Fruit fly (Drosophila melanogaster) whole organism, embryonic: Measurements from ENCODE around the gene CG3342.

Experiments
- Blimp-1 ChIP-seq: fragments of 200-800 bp; sonication (Bioruptor generic); optimal IDR thresholded peaks from 3 replicates; lab custom pipeline; 2018; ENCODE audit warnings: missing biosample characterization, missing genetic modification characterization, mild to moderate bottlenecking, moderate library complexity, missing genetic modification reagents
- Bteb2 ChIP-seq: fragments of 200-800 bp; sonication (Bioruptor generic); optimal IDR thresholded peaks from 2 replicates; lab custom pipeline; 2016; ENCODE audit warnings: missing biosample characterization, missing genetic modification characterization
- CG10321 ChIP-seq: fragments of 200-800 bp; sonication (Bioruptor generic); IDR thresholded peaks from 2 replicates; pipeline ENCODE4 v1.3.6; 2022; ENCODE audit warnings: missing biosample characterization, missing genetic modification characterization
- CG10431 ChIP-seq: fragments of 200-800 bp; sonication (Bioruptor generic); optimal IDR thresholded peaks from 3 replicates; lab custom pipeline; 2018; ENCODE audit warnings: missing biosample characterization, mild to moderate bottlenecking, missing genetic modification characterization
- CG11723 ChIP-seq: fragments of 200-800 bp; sonication (Bioruptor generic); optimal IDR thresholded peaks from 2 replicates; lab custom pipeline; 2017; ENCODE audit warnings: missing biosample characterization, mild to moderate bottlenecking, missing genetic modification characterization
- CG13775 ChIP-seq: fragments of 200-800 bp; sonication (Bioruptor generic); optimal IDR thresholded peaks from 3 replicates; lab custom pipeline; 2017; ENCODE audit warnings: missing biosample characterization, mild to moderate bottlenecking, missing genetic modification characterization
- CG13894 ChIP-seq: fragments of 200-800 bp; sonication (Bioruptor generic); optimal IDR thresholded peaks from 3 replicates; lab custom pipeline; 2018; ENCODE audit warnings: missing biosample characterization, mild to moderate bottlenecking, missing genetic modification characterization, moderate library complexity
- CG14441 ChIP-seq: fragments of 200-800 bp; sonication (Bioruptor generic); IDR thresholded peaks from 2 replicates; pipeline ENCODE4 v1.3.6; 2022; ENCODE audit warnings: missing biosample characterization, missing genetic modification characterization
- CG1529 ChIP-seq: fragments of 200-800 bp; sonication (Bioruptor generic); optimal IDR thresholded peaks from 3 replicates; lab custom pipeline; 2018; ENCODE audit warnings: missing biosample characterization, missing genetic modification characterization
- CG16779 ChIP-seq: fragments of 200-800 bp; sonication (Bioruptor generic); IDR thresholded peaks from 2 replicates; pipeline ENCODE4 v1.3.6; 2022; ENCODE audit warnings: missing biosample characterization, missing genetic modification characterization
- CG17328 ChIP-seq: fragments of 200-800 bp; sonication (Bioruptor generic); IDR thresholded peaks from 2 replicates; pipeline ENCODE4 v1.3.6; 2022; ENCODE audit warnings: missing biosample characterization, missing genetic modification characterization
- CG17359 ChIP-seq: fragments of 200-800 bp; sonication (Bioruptor generic); optimal IDR thresholded peaks from 3 replicates; lab custom pipeline; 2018; ENCODE audit warnings: missing biosample characterization, mild to moderate bottlenecking, missing genetic modification characterization, moderate library complexity
- CG17361 ChIP-seq: fragments of 200-800 bp; sonication (Bioruptor generic); IDR thresholded peaks from 3 replicates; pipeline ENCODE4 v1.3.6; 2022; ENCODE audit warnings: missing biosample characterization, missing genetic modification characterization
- CG2120 ChIP-seq: fragments of 200-800 bp; sonication (Bioruptor generic); optimal IDR thresholded peaks from 3 replicates; lab custom pipeline; 2016; ENCODE audit warnings: missing biosample characterization, missing genetic modification characterization
- CG33213 ChIP-seq: fragments of 200-800 bp; sonication (Bioruptor generic); optimal IDR thresholded peaks from 3 replicates; lab custom pipeline; 2016; ENCODE audit warnings: missing biosample characterization, missing genetic modification characterization
- CG4328 ChIP-seq: fragments of 200-800 bp; sonication (Bioruptor generic); optimal IDR thresholded peaks from 3 replicates; lab custom pipeline; 2017; ENCODE audit warnings: missing biosample characterization, missing genetic modification reagents, missing genetic modification characterization
- CG4854 ChIP-seq: fragments of 200-800 bp; sonication (Bioruptor generic); optimal IDR thresholded peaks from 2 replicates; lab custom pipeline; 2016; ENCODE audit warnings: missing biosample characterization, missing genetic modification characterization, inconsistent platforms
- CG7987 ChIP-seq: fragments of 200-800 bp; sonication (Bioruptor generic); optimal IDR thresholded peaks from 2 replicates; lab custom pipeline; 2018; ENCODE audit warnings: missing biosample characterization, mild to moderate bottlenecking, missing genetic modification characterization, moderate library complexity
- CG8281 ChIP-seq: fragments of 200-800 bp; sonication (Bioruptor generic); optimal IDR thresholded peaks from 2 replicates; lab custom pipeline; 2018; ENCODE audit warnings: missing biosample characterization, mild to moderate bottlenecking, missing genetic modification characterization, moderate library complexity
- CG8765 ChIP-seq: fragments of 200-800 bp; sonication (Bioruptor generic); IDR thresholded peaks from 2 replicates; pipeline ENCODE4 v1.3.6; 2022; ENCODE audit warnings: missing biosample characterization, missing genetic modification characterization
- Chrac-16 ChIP-seq: fragments of 200-800 bp; sonication (Bioruptor generic); optimal IDR thresholded peaks from 3 replicates; lab custom pipeline; 2016; ENCODE audit warnings: missing biosample characterization, missing genetic modification characterization
- Dip2 ChIP-seq: fragments of 200-800 bp; sonication (Bioruptor generic); IDR thresholded peaks from 2 replicates; pipeline ENCODE4 v1.3.6; 2022; ENCODE audit warnings: missing biosample characterization, missing genetic modification characterization
- E2f2 ChIP-seq: fragments of 200-800 bp; sonication (Bioruptor generic); IDR thresholded peaks from 2 replicates; pipeline ENCODE4 v1.3.6; 2022; ENCODE audit warnings: missing biosample characterization, missing genetic modification characterization
- Fer1 ChIP-seq: fragments of 200-800 bp; sonication (Bioruptor generic); optimal IDR thresholded peaks from 2 replicates; lab custom pipeline; 2017; ENCODE audit warnings: missing biosample characterization, mild to moderate bottlenecking, missing genetic modification characterization
- Gug ChIP-seq: fragments of 200-800 bp; sonication (Bioruptor generic); IDR thresholded peaks from 4 replicates; pipeline ENCODE4 v1.3.6; 2022; ENCODE audit warnings: missing biosample characterization, missing genetic modification characterization
- H15 ChIP-seq: fragments of 200-800 bp; sonication (Bioruptor generic); IDR thresholded peaks from 3 replicates; pipeline ENCODE4 v1.3.6; 2022; ENCODE audit warnings: missing biosample characterization, missing genetic modification characterization
- Hr51 ChIP-seq, 2 experiments: fragments of 200-800 bp; sonication (Bioruptor generic); optimal IDR thresholded peaks; 2 replicates in 1 of 2; 3 replicates in 1 of 2; lab custom pipeline; 2016 to 2018; ENCODE audit warnings: missing biosample characterization in 2 of 2, missing genetic modification characterization in 2 of 2, mild to moderate bottlenecking in 1 of 2, moderate library complexity in 1 of 2
- Nf-YA ChIP-seq: fragments of 200-800 bp; sonication (Bioruptor generic); IDR thresholded peaks from 2 replicates; pipeline ENCODE4 v1.3.6; 2022; ENCODE audit warnings: missing biosample characterization, missing genetic modification characterization
- Nf-YB ChIP-seq: fragments of 200-800 bp; sonication (Bioruptor generic); optimal IDR thresholded peaks from 3 replicates; lab custom pipeline; 2019; ENCODE audit warnings: missing biosample characterization, mild to moderate bottlenecking, missing genetic modification characterization, moderate library complexity
- Optix ChIP-seq: fragments of 200-800 bp; sonication (Bioruptor generic); IDR thresholded peaks from 3 replicates; pipeline ENCODE4 v1.3.6; 2022; ENCODE audit warnings: missing biosample characterization, missing genetic modification characterization
- PHDP ChIP-seq: fragments of 200-800 bp; sonication (Bioruptor generic); optimal IDR thresholded peaks from 3 replicates; lab custom pipeline; 2018; ENCODE audit warnings: missing biosample characterization, mild to moderate bottlenecking, missing genetic modification characterization, moderate library complexity
- Sin3A ChIP-seq: fragments of >200 bp; optimal IDR thresholded peaks from 2 replicates; lab custom pipeline; 2018
- Sry-δ ChIP-seq: fragments of 200-800 bp; sonication (Bioruptor generic); optimal IDR thresholded peaks from 2 replicates; lab custom pipeline; 2016; ENCODE audit warnings: missing biosample characterization, missing genetic modification characterization
- ap ChIP-seq: fragments of 200-800 bp; sonication (Bioruptor generic); IDR thresholded peaks from 2 replicates; pipeline ENCODE4 v1.3.6; 2022; ENCODE audit warnings: missing biosample characterization, missing genetic modification characterization
- az2 ChIP-seq: fragments of 200-800 bp; sonication (Bioruptor generic); optimal IDR thresholded peaks from 3 replicates; lab custom pipeline; 2016; ENCODE audit warnings: missing biosample characterization, missing genetic modification characterization
- chif ChIP-seq, 2 experiments: fragments of 200-800 bp; sonication (Bioruptor generic); optimal IDR thresholded peaks; 3 replicates each; lab custom pipeline; 2016; ENCODE audit warnings: missing biosample characterization in 2 of 2, missing genetic modification characterization in 2 of 2
- dati ChIP-seq: fragments of 200-800 bp; sonication (Bioruptor generic); IDR thresholded peaks from 2 replicates; pipeline ENCODE4 v1.3.6; 2022; ENCODE audit warnings: missing biosample characterization, missing genetic modification characterization
- fru ChIP-seq: fragments of >200 bp; optimal IDR thresholded peaks from 2 replicates; lab custom pipeline; 2017
- ftz-f1 ChIP-seq: fragments of 200-800 bp; sonication (Bioruptor generic); optimal IDR thresholded peaks from 2 replicates; lab custom pipeline; 2016; ENCODE audit warnings: missing biosample characterization, missing genetic modification characterization
- fu2 ChIP-seq: fragments of 200-800 bp; sonication (Bioruptor generic); optimal IDR thresholded peaks from 2 replicates; lab custom pipeline; 2016; ENCODE audit warnings: missing biosample characterization, missing genetic modification characterization
- gsb-n ChIP-seq: fragments of 200-800 bp; sonication (Bioruptor generic); optimal IDR thresholded peaks from 3 replicates; lab custom pipeline; 2018; ENCODE audit warnings: missing biosample characterization, mild to moderate bottlenecking, missing genetic modification characterization
- kay ChIP-seq: fragments of 200-800 bp; sonication (Bioruptor generic); optimal IDR thresholded peaks from 2 replicates; lab custom pipeline; 2016; ENCODE audit warnings: missing biosample characterization, missing genetic modification characterization
- mam ChIP-seq: fragments of 200-800 bp; sonication (Bioruptor generic); optimal IDR thresholded peaks from 3 replicates; lab custom pipeline; 2016; ENCODE audit warnings: missing biosample characterization, missing genetic modification characterization
- onecut ChIP-seq: fragments of 200-800 bp; sonication (Bioruptor generic); IDR thresholded peaks from 2 replicates; pipeline ENCODE4 v1.3.6; 2022; ENCODE audit warnings: missing biosample characterization, missing genetic modification characterization
- org-1 ChIP-seq: fragments of 200-800 bp; sonication (Bioruptor generic); optimal IDR thresholded peaks from 2 replicates; lab custom pipeline; 2017; ENCODE audit warnings: missing biosample characterization, missing genetic modification characterization
- sens ChIP-seq: fragments of 200-800 bp; sonication (Bioruptor generic); peaks from one replicate; lab custom pipeline; 2016; ENCODE audit warnings: missing biosample characterization, missing genetic modification characterization
- slbo ChIP-seq: fragments of 200-800 bp; sonication (Bioruptor generic); IDR thresholded peaks from 2 replicates; pipeline ENCODE4 v1.3.6; 2022; ENCODE audit warnings: missing biosample characterization, missing genetic modification characterization
- slou ChIP-seq: fragments of 200-800 bp; sonication (Bioruptor generic); optimal IDR thresholded peaks from 3 replicates; lab custom pipeline; 2016; ENCODE audit warnings: missing biosample characterization, missing genetic modification characterization
- ssp ChIP-seq: fragments of 200-800 bp; sonication (Bioruptor generic); IDR thresholded peaks from 2 replicates; pipeline ENCODE4 v1.3.6; 2022; ENCODE audit warnings: missing biosample characterization, missing genetic modification characterization
- trem ChIP-seq: fragments of 200-800 bp; optimal IDR thresholded peaks from 3 replicates; lab custom pipeline; 2019; ENCODE audit warnings: missing biosample characterization, mild to moderate bottlenecking, missing genetic modification characterization, moderate library complexity
- ttk ChIP-seq: fragments of 200-800 bp; sonication (Bioruptor generic); IDR thresholded peaks from 2 replicates; pipeline ENCODE4 v2.1.2; 2022; ENCODE audit warnings: missing biosample characterization, missing genetic modification characterization
- tx ChIP-seq: fragments of 200-800 bp; sonication (Bioruptor generic); optimal IDR thresholded peaks from 2 replicates; lab custom pipeline; 2016; ENCODE audit warnings: missing biosample characterization, missing genetic modification characterization
- vfl ChIP-seq: fragments of 200-800 bp; sonication (Bioruptor generic); optimal IDR thresholded peaks from 2 replicates; lab custom pipeline; 2016; ENCODE audit warnings: missing biosample characterization, missing genetic modification characterization
- wdn ChIP-seq: fragments of 200-800 bp; sonication (Bioruptor generic); IDR thresholded peaks from 2 replicates; pipeline ENCODE4 v1.3.6; 2022; ENCODE audit warnings: missing biosample characterization, missing genetic modification characterization

The CG3342 gene

dm6 chrX:6574488-6574887 is 46.8 kb upstream of the CG3342 start (continued):
- TF ChIP-seq CG33213 (GFP tag; lab: Kevin White, UChicago) (no peak), CG7987 (no peak), org-1 (GFP tag; lab: Kevin White, UChicago) (no peak), tx (GFP tag; lab: Kevin White, UChicago) (no peak), CG16779 (GFP tag; lab: Robert Waterston, UW) (no peak), CG17359 (tag; lab: Kevin White, UChicago) (peak; percentile 33), vfl (GFP tag; lab: Kevin White, UChicago) (no peak), ssp (no peak), CG17361 (GFP tag; lab: Robert Waterston, UW) (no peak), ap (no peak), CG10321 (GFP tag; lab: Robert Waterston, UW) (no peak), trem (tag; lab: Kevin White, UChicago) (no peak), ftz-f1 (GFP tag; lab: Kevin White, UChicago) (no peak), slou (no peak), Sry-δ (GFP tag; lab: Kevin White, UChicago) (no peak), gsb-n (tag; lab: Kevin White, UChicago) (no peak), E2f2 (no peak), CG13894 (tag; lab: Kevin White, UChicago) (no peak), kay (GFP tag; lab: Kevin White, UChicago) (no peak), Hr51 (GFP tag; optimal IDR thresholded peaks at IDR 0.05; lab: Kevin White, UChicago) (peak in 1 of 2 experiments; percentile 34), CG8765 (GFP tag; lab: Robert Waterston, UW) (no peak), H15 (GFP tag; lab: Robert Waterston, UW) (0 out of 3 replicates have a peak, but pooled peaks have one; percentile 41), sens (peak; percentile 71), Nf-YA (no peak), Optix (GFP tag; lab: Robert Waterston, UW) (0 out of 3 replicates have a peak, but pooled peaks have one; percentile 31), Sin3A (lab: Kevin White, UChicago) (no peak), CG13775 (GFP tag; lab: Kevin White, UChicago) (no peak), ttk (0 out of 2 replicates have a peak, but pooled peaks have one; percentile 31), CG11723 (GFP tag; lab: Kevin White, UChicago) (no peak), CG2120 (peak; percentile 33), CG1529 (GFP tag; lab: Kevin White, UChicago) (no peak), CG4854 (no peak), CG17328 (peak; percentile 28; the same call in 1 of the 2 replicates), slbo (GFP tag; lab: Robert Waterston, UW) (peak; percentile 38; the same call in 1 of the 2 replicates), Nf-YB (no peak), chif (GFP tag; optimal IDR thresholded peaks at IDR 0.05; lab: Kevin White, UChicago) (no peak), onecut (GFP tag; lab: Robert Waterston, UW) (no peak), CG8281 (tag; lab: Kevin White, UChicago) (no peak), PHDP (tag; lab: Kevin White, UChicago) (peak; percentile 2), CG4328 (GFP tag; lab: Kevin White, UChicago) (no peak), dati (no peak), Fer1 (GFP tag; lab: Kevin White, UChicago) (no peak), fru (lab: Kevin White, UChicago) (no peak), mam (GFP tag; lab: Kevin White, UChicago) (peak; percentile 14), az2 (GFP tag; lab: Kevin White, UChicago) (no peak), Blimp-1 (GFP tag; lab: Kevin White, UChicago) (no peak), Bteb2 (no peak), Chrac-16 (GFP tag; lab: Kevin White, UChicago) (no peak), Dip2 (GFP tag; lab: Robert Waterston, UW) (no peak), CG10431 (no peak), fu2 (GFP tag; lab: Kevin White, UChicago) (no peak), wdn (GFP tag; lab: Robert Waterston, UW) (no peak), CG14441 (peak; percentile 39; the same call in 1 of the 2 replicates), Gug (GFP tag; lab: Robert Waterston, UW) (peak; percentile 9; the same call in 1 of the 4 replicates)
